Fruit fly (Drosophila melanogaster) whole organism, embryonic: Measurements from ENCODE around the gene orb.

Source experiments
- CG10267 ChIP-seq: fragments of 200-800 bp; sonication (Bioruptor generic); optimal IDR thresholded peaks from 2 replicates; lab custom pipeline; 2018; ENCODE audit warnings: missing biosample characterization, mild to moderate bottlenecking, missing genetic modification characterization, moderate library complexity
- CG10543 ChIP-seq: fragments of 200-800 bp; sonication (Bioruptor generic); optimal IDR thresholded peaks from 3 replicates; lab custom pipeline; 2017; ENCODE audit warnings: missing biosample characterization, mild to moderate bottlenecking, missing genetic modification characterization, moderate library complexity
- CG11560 ChIP-seq: fragments of 200-800 bp; sonication (Bioruptor generic); IDR thresholded peaks from 3 replicates; pipeline ENCODE4 v1.3.6; 2022; ENCODE audit warnings: missing biosample characterization, missing genetic modification characterization
- CG11696 ChIP-seq: fragments of 200-800 bp; sonication (Bioruptor generic); IDR thresholded peaks from 2 replicates; pipeline ENCODE4 v1.3.6; 2022; ENCODE audit warnings: missing biosample characterization, missing genetic modification characterization
- CG12769 ChIP-seq: fragments of 200-800 bp; sonication (Bioruptor generic); optimal IDR thresholded peaks from 2 replicates; lab custom pipeline; 2019; ENCODE audit warnings: missing biosample characterization, mild to moderate bottlenecking, missing genetic modification characterization, moderate library complexity
- CG14667 ChIP-seq: fragments of 200-800 bp; sonication (Bioruptor generic); IDR thresholded peaks from 2 replicates; pipeline ENCODE4 v1.3.6; 2022; ENCODE audit warnings: missing biosample characterization, missing genetic modification characterization
- CG17802 ChIP-seq: fragments of 200-800 bp; sonication (Bioruptor generic); optimal IDR thresholded peaks from 2 replicates; lab custom pipeline; 2018; ENCODE audit warnings: missing biosample characterization, mild to moderate bottlenecking, missing genetic modification characterization, moderate library complexity
- CG2199 ChIP-seq: fragments of 200-800 bp; sonication (Bioruptor generic); IDR thresholded peaks from 3 replicates; pipeline ENCODE4 v1.3.6; 2022; ENCODE audit warnings: missing biosample characterization, missing genetic modification characterization
- CG2678 ChIP-seq: fragments of 200-800 bp; sonication (Bioruptor generic); optimal IDR thresholded peaks from 3 replicates; lab custom pipeline; 2019; ENCODE audit warnings: missing biosample characterization, mild to moderate bottlenecking, missing genetic modification characterization, moderate library complexity
- CG32532 ChIP-seq: fragments of 200-800 bp; sonication (Bioruptor generic); IDR thresholded peaks from 2 replicates; pipeline ENCODE4 v1.3.6; 2022; ENCODE audit warnings: missing biosample characterization, missing genetic modification characterization
- CG32767 ChIP-seq: fragments of 200-800 bp; sonication (Bioruptor generic); IDR thresholded peaks from 2 replicates; pipeline ENCODE4 v1.3.6; 2022; ENCODE audit warnings: missing biosample characterization, missing genetic modification characterization
- CG32772 ChIP-seq: fragments of 200-800 bp; sonication (Bioruptor generic); IDR thresholded peaks from 2 replicates; pipeline ENCODE4 v1.3.6; 2022; ENCODE audit warnings: missing biosample characterization, missing genetic modification characterization
- CG5180 ChIP-seq: fragments of 200-800 bp; sonication (Bioruptor generic); optimal IDR thresholded peaks from 3 replicates; lab custom pipeline; 2017; ENCODE audit warnings: missing biosample characterization, missing genetic modification characterization, mild to moderate bottlenecking, moderate library complexity, missing genetic modification reagents
- CG7987 ChIP-seq: fragments of 200-800 bp; sonication (Bioruptor generic); optimal IDR thresholded peaks from 2 replicates; lab custom pipeline; 2018; ENCODE audit warnings: missing biosample characterization, mild to moderate bottlenecking, missing genetic modification characterization, moderate library complexity
- Deaf1 ChIP-seq: fragments of 200-800 bp; optimal IDR thresholded peaks from 3 replicates; lab custom pipeline; 2019; ENCODE audit warnings: missing biosample characterization, mild to moderate bottlenecking, missing genetic modification characterization, moderate library complexity
- GATAe ChIP-seq: fragments of 200-800 bp; sonication (Bioruptor generic); conservative IDR thresholded peaks from 2 replicates; pipeline ENCODE4 v1.3.6; 2022; ENCODE audit warnings: missing biosample characterization, missing genetic modification characterization
- Gug ChIP-seq: fragments of 200-800 bp; sonication (Bioruptor generic); IDR thresholded peaks from 4 replicates; pipeline ENCODE4 v1.3.6; 2022; ENCODE audit warnings: missing biosample characterization, missing genetic modification characterization
- Hmx ChIP-seq: fragments of 200-800 bp; sonication (Bioruptor generic); optimal IDR thresholded peaks from 2 replicates; lab custom pipeline; 2016; ENCODE audit warnings: missing biosample characterization, missing genetic modification characterization
- Meics ChIP-seq: fragments of 200-800 bp; sonication (Bioruptor generic); optimal IDR thresholded peaks from 2 replicates; lab custom pipeline; 2017; ENCODE audit warnings: missing biosample characterization, mild to moderate bottlenecking, missing genetic modification characterization
- Stat92E ChIP-seq, 3 experiments: fragments of >200 bp in 2 of 3; fragments of 200-800 bp in 1 of 3; sonication (Bioruptor generic) in 1 of 3; optimal IDR thresholded peaks; 2 replicates each; lab custom pipeline; 2017 to 2019; ENCODE audit warnings: missing biosample characterization in 3 of 3, missing genetic modification characterization in 3 of 3, mild to moderate bottlenecking in 1 of 3, moderate library complexity in 1 of 3
- Taf1 ChIP-seq: fragments of 200-800 bp; sonication (Bioruptor generic); IDR thresholded peaks from 2 replicates; pipeline ENCODE4 v1.3.6; 2022; ENCODE audit warnings: missing biosample characterization, missing genetic modification characterization
- Trl ChIP-seq, 3 experiments: fragments of >200 bp in 2 of 3; fragments of 200-800 bp in 1 of 3; sonication (Bioruptor generic) in 1 of 3; optimal IDR thresholded peaks; 2 replicates in 1 of 3; 3 replicates in 2 of 3; lab custom pipeline; 2016 to 2017; ENCODE audit warnings: missing biosample characterization in 1 of 3, missing genetic modification characterization in 1 of 3
- bowl ChIP-seq: fragments of 200-800 bp; sonication (Bioruptor generic); IDR thresholded peaks from 2 replicates; pipeline ENCODE4 v1.3.6; 2022; ENCODE audit warnings: missing biosample characterization, missing genetic modification characterization
- btn ChIP-seq: fragments of 200-800 bp; sonication (Bioruptor generic); optimal IDR thresholded peaks from 2 replicates; lab custom pipeline; 2016; ENCODE audit warnings: missing biosample characterization, missing genetic modification characterization
- cg ChIP-seq: fragments of 200-800 bp; sonication (Bioruptor generic); optimal IDR thresholded peaks from 3 replicates; lab custom pipeline; 2019; ENCODE audit warnings: missing biosample characterization, mild to moderate bottlenecking, missing genetic modification characterization, moderate library complexity
- chinmo ChIP-seq: fragments of 200-800 bp; sonication (Bioruptor generic); IDR thresholded peaks from 4 replicates; pipeline ENCODE4 v1.3.6; 2022; ENCODE audit warnings: missing biosample characterization, missing genetic modification characterization; ENCODE audit not compliant: partially characterized antibody
- crol ChIP-seq: fragments of 200-800 bp; sonication (Bioruptor generic); IDR thresholded peaks from 2 replicates; pipeline ENCODE4 v1.3.6; 2022; ENCODE audit warnings: missing biosample characterization, missing genetic modification characterization
- ftz-f1 ChIP-seq: fragments of 200-800 bp; sonication (Bioruptor generic); optimal IDR thresholded peaks from 2 replicates; lab custom pipeline; 2016; ENCODE audit warnings: missing biosample characterization, missing genetic modification characterization
- gcm2 ChIP-seq: fragments of 200-800 bp; sonication (Bioruptor generic); optimal IDR thresholded peaks from 2 replicates; lab custom pipeline; 2016; ENCODE audit warnings: missing biosample characterization, missing genetic modification characterization
- grn ChIP-seq: fragments of 200-800 bp; sonication (Bioruptor generic); optimal IDR thresholded peaks from 3 replicates; lab custom pipeline; 2017; ENCODE audit warnings: missing biosample characterization, missing genetic modification characterization
- hbn ChIP-seq: fragments of 200-800 bp; sonication (Bioruptor generic); IDR thresholded peaks from 2 replicates; pipeline ENCODE4 v1.3.6; 2022; ENCODE audit warnings: missing biosample characterization, missing genetic modification characterization; ENCODE audit not compliant: partially characterized antibody
- hth ChIP-seq: fragments of >200 bp; optimal IDR thresholded peaks from 2 replicates; lab custom pipeline; 2017; ENCODE audit warnings: inconsistent platforms
- insv ChIP-seq, 2 experiments: fragments of 200-800 bp; sonication (Bioruptor generic); optimal IDR thresholded peaks; 3 replicates each; lab custom pipeline; 2016 to 2018; ENCODE audit warnings: missing biosample characterization in 2 of 2, missing genetic modification characterization in 2 of 2
- jigr1 ChIP-seq: fragments of 200-800 bp; sonication (Bioruptor generic); IDR thresholded peaks from 3 replicates; pipeline ENCODE4 v1.3.6; 2022; ENCODE audit warnings: missing biosample characterization, missing genetic modification characterization
- jing ChIP-seq: fragments of 200-800 bp; sonication (Bioruptor generic); optimal IDR thresholded peaks from 2 replicates; lab custom pipeline; 2018; ENCODE audit warnings: missing biosample characterization, mild to moderate bottlenecking, missing genetic modification characterization
- kay ChIP-seq: fragments of 200-800 bp; sonication (Bioruptor generic); optimal IDR thresholded peaks from 2 replicates; lab custom pipeline; 2016; ENCODE audit warnings: missing biosample characterization, missing genetic modification characterization
- lilli ChIP-seq: fragments of 200-800 bp; sonication (Bioruptor generic); optimal IDR thresholded peaks from 3 replicates; lab custom pipeline; 2016; ENCODE audit warnings: missing biosample characterization, missing genetic modification characterization
- onecut ChIP-seq: fragments of 200-800 bp; sonication (Bioruptor generic); IDR thresholded peaks from 2 replicates; pipeline ENCODE4 v1.3.6; 2022; ENCODE audit warnings: missing biosample characterization, missing genetic modification characterization
- phol ChIP-seq: fragments of 200-800 bp; sonication (Bioruptor generic); optimal IDR thresholded peaks from 3 replicates; lab custom pipeline; 2018; ENCODE audit warnings: missing biosample characterization, mild to moderate bottlenecking, missing genetic modification characterization, moderate library complexity
- rib ChIP-seq: fragments of 200-800 bp; sonication (Bioruptor generic); IDR thresholded peaks from 2 replicates; pipeline ENCODE4 v1.3.6; 2022; ENCODE audit warnings: missing biosample characterization, missing genetic modification characterization
- ro ChIP-seq: fragments of 200-800 bp; sonication (Bioruptor generic); IDR thresholded peaks from 2 replicates; pipeline ENCODE4 v1.3.6; 2022; ENCODE audit warnings: missing biosample characterization, missing genetic modification characterization
- schlank ChIP-seq: fragments of 200-800 bp; sonication (Bioruptor generic); optimal IDR thresholded peaks from 2 replicates; lab custom pipeline; 2018; ENCODE audit warnings: missing biosample characterization, mild to moderate bottlenecking, missing genetic modification characterization
- sens ChIP-seq: fragments of 200-800 bp; sonication (Bioruptor generic); peaks from one replicate; lab custom pipeline; 2016; ENCODE audit warnings: missing biosample characterization, missing genetic modification characterization
- usp ChIP-seq: fragments of >200 bp; optimal IDR thresholded peaks from 2 replicates; lab custom pipeline; 2017; ENCODE audit warnings: missing biosample characterization, missing genetic modification characterization
- zen2 ChIP-seq: fragments of 200-800 bp; sonication (Bioruptor generic); IDR thresholded peaks from 3 replicates; pipeline ENCODE4 v1.3.6; 2022; ENCODE audit warnings: missing biosample characterization, missing genetic modification characterization; ENCODE audit not compliant: partially characterized antibody

The orb gene

DNA sequence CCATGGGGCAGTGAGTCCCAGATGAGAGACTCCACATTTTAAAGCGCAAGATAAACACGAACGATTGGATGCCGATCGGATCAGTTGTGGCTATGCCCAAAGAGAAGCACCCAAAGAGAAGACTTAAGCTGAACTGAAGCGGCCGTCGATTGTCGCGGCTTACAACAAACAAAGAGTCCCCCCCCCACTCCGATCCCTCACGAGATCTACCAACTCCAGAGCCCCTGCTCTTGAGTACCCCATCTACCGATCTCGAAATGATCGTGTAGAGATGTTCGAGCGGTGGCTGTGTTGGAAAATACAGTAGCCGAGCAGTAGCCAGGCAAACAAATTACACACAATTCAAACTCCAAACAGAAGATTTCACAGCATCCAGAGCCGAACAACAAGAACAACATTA is 45.1 kb upstream of the orb start (continued):
- TF ChIP-seq crol (GFP tag; lab: Robert Waterston, UW) (peak; percentile 72), hth (lab: Kevin White, UChicago) (no peak), GATAe (no peak), CG10267 (tag; lab: Kevin White, UChicago) (no peak), Stat92E (GFP tag; optimal IDR thresholded peaks at IDR 0.05; lab: Kevin White, UChicago) (no peak), CG17802 (tag; lab: Kevin White, UChicago) (no peak), CG7987 (no peak), CG11696 (no peak), hbn (GFP tag; lab: Robert Waterston, UW) (no peak), CG2199 (GFP tag; lab: Robert Waterston, UW) (0 out of 3 replicates have a peak, but pooled peaks have one; percentile 49), grn (GFP tag; lab: Kevin White, UChicago) (peak; percentile 8), jing (no peak), kay (GFP tag; lab: Kevin White, UChicago) (no peak), ftz-f1 (no peak), Hmx (GFP tag; lab: Kevin White, UChicago) (no peak), Gug (GFP tag; lab: Robert Waterston, UW) (no peak), btn (no peak), bowl (GFP tag; lab: Robert Waterston, UW) (no peak), schlank (tag; lab: Kevin White, UChicago) (no peak), cg (GFP tag; lab: Kevin White, UChicago) (no peak), CG11560 (tag; lab: Robert Waterston, UW) (no peak)

DNA sequence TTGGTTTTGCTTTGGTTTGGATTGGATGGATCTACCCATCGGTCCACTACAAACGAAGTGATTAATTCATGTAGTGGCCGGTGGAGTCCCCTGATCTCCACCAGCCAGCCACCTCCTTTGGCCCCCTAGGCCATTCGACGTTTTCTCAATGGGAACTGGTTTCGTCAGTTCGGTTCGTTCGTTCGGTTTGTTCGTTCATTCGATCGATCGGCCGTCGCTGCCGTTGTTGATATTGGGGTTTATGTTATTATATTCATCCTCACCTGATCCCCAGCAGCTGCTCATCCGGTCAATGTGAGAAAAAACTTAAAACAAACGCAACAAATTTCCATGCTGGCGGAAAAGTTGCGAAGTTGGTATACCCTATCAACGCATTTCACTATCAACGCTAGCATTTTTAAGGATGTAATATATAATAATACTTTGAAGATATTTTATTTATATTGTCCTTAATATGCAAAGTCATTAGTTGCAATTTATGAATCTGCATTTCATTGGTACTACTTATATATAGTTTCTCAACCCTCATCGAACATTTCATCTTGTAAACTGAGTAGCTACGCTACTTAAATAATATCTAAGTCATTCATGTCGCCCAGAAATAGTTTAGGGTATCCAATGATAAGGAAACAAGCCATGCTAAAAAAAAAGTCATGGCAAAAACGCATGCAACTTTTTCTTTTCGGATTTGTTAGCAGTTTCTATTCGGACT is 43.1 kb upstream of the orb start:
- peak; percentile 32 for TF ChIP-seq CG12769 (tag; lab: Kevin White, UChicago)
- no peak for TF ChIP-seq rib (GFP tag; lab: Robert Waterston, UW)
- TF ChIP-seq lilli (GFP tag; lab: Kevin White, UChicago), result no peak
- no peak for TF ChIP-seq sens
- peak; percentile 11 for TF ChIP-seq CG5180 (GFP tag; lab: Kevin White, UChicago)
- no peak for TF ChIP-seq ro
- no peak for TF ChIP-seq CG14667 (GFP tag; lab: Robert Waterston, UW)
- no peak for TF ChIP-seq chinmo (GFP tag; lab: Robert Waterston, UW)
- no peak for TF ChIP-seq CG2678 (tag; lab: Kevin White, UChicago)
- TF ChIP-seq zen2 (GFP tag; lab: Robert Waterston, UW), result no peak
- TF ChIP-seq onecut (GFP tag; lab: Robert Waterston, UW), result 0 out of 2 replicates have a peak, but pooled peaks have one; percentile 30
- TF ChIP-seq CG32767 (GFP tag; lab: Robert Waterston, UW), result 0 out of 2 replicates have a peak, but pooled peaks have one; percentile 15
- no peak for TF ChIP-seq grn (GFP tag; lab: Kevin White, UChicago)
- peak; percentile 83 for TF ChIP-seq Deaf1
- TF ChIP-seq usp (GFP tag; lab: Kevin White, UChicago), result no peak
- no peak for TF ChIP-seq Trl (optimal IDR thresholded peaks at IDR 0.05; lab: Kevin White, UChicago)
- TF ChIP-seq Trl (GFP tag; optimal IDR thresholded peaks at IDR 0.05; lab: Kevin White, UChicago), result no peak
- no peak for TF ChIP-seq jigr1 (GFP tag; lab: Robert Waterston, UW)
- TF ChIP-seq CG32532 (GFP tag; lab: Robert Waterston, UW), result peak; percentile 37; the same call in 1 of the 2 replicates
- no peak for TF ChIP-seq CG32772 (GFP tag; lab: Robert Waterston, UW)
- TF ChIP-seq CG10543 (GFP tag; lab: Kevin White, UChicago), result peak; percentile 43
- no peak for TF ChIP-seq Taf1 (GFP tag; lab: Robert Waterston, UW)
- no peak for TF ChIP-seq gcm2
- TF ChIP-seq phol (tag; lab: Kevin White, UChicago), result no peak
- TF ChIP-seq Meics (GFP tag; lab: Kevin White, UChicago), result no peak
- no peak for TF ChIP-seq insv (GFP tag; optimal IDR thresholded peaks at IDR 0.05; lab: Kevin White, UChicago)
